Fruit fly (Drosophila melanogaster) whole organism: ENCODE results near the gene SelT.

Source experiments
- pan ChIP-seq: fragments of >200 bp; optimal IDR thresholded peaks from 2 replicates; lab custom pipeline; 2017
- psq ChIP-seq: fragments of >200 bp; optimal IDR thresholded peaks from 2 replicates; lab custom pipeline; 2017
- usp ChIP-seq: fragments of >200 bp; optimal IDR thresholded peaks from 2 replicates; lab custom pipeline; 2017; ENCODE audit warnings: missing biosample characterization, missing genetic modification characterization, mixed read lengths

dm6 chr2L:5002031-5002430 is 8.7 kb upstream of the SelT start:
- no peak for TF ChIP-seq usp (GFP tag; lab: Kevin White, UChicago)
- no peak for TF ChIP-seq pan (lab: Kevin White, UChicago)
- no peak for TF ChIP-seq psq (lab: Kevin White, UChicago)
